Worm (Caenorhabditis elegans): ENCODE results near the gene cyp-33D1.

- no peak for TF ChIP-seq klf-2 (GFP tag; conservative IDR thresholded peaks at IDR 0.05)
- TF ChIP-seq ztf-29 (GFP tag; IDR thresholded peaks at IDR 0.05): no peak
- no peak for TF ChIP-seq T22C8.4 (GFP tag; IDR thresholded peaks at IDR 0.05)
- no peak for TF ChIP-seq ztf-23 (GFP tag; IDR thresholded peaks at IDR 0.05)
- TF ChIP-seq tab-1 (GFP tag; IDR thresholded peaks at IDR 0.05): no peak
- TF ChIP-seq ref-1 (GFP tag; conservative IDR thresholded peaks at IDR 0.05): no peak
- TF ChIP-seq flt-1 (GFP tag; IDR thresholded peaks at IDR 0.05): no peak
- no peak for TF ChIP-seq med-1 (GFP tag; optimal IDR thresholded peaks at IDR 0.05; ENCODE audit: insufficient read depth)
- TF ChIP-seq cog-1 (tag; optimal IDR thresholded peaks at IDR 0.05): no peak
Measured at ce11 chrV:16171721-16172120, 3.9 kb downstream of the cyp-33D1 start, which contains the start of gene K05D4.9.
